Worm (Caenorhabditis elegans): Measurements from ENCODE around the gene srsx-13.

Gene srsx-13

DNA sequence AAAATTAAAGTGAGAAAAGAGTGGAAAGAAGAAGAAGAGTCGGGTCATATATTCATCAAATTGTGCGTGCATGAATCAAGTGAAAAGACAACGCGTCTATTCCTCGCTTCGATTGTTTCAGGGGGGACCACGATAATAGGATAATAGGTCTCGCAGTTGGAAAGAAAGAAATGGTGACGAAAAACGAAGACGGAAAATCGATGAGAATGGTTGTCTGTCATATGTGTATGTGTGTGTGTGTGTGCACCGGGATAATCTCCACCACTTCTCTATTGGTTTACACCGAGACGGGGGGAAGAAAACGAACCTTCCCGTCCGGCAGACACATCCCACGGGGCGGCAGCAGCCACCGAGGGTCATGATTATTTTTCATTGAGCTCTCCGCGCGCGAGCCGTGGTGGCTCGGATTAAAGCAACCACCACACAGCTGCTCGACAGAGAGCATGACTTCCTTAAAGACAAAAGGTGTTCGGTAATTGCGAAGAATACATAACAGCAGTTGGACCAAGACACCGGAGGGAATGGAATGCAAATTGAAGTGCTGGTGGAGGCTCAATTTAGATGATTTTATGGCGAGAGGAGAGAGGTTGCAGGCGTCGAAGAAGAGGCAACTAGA lies 18.9 kb downstream of the srsx-13 start:
- TF ChIP-seq B0310.2 (tag; optimal IDR thresholded peaks at IDR 0.05), result no peak
- TF ChIP-seq sea-1 (GFP tag; conservative IDR thresholded peaks at IDR 0.05), result no peak
- TF ChIP-seq hmg-4 (GFP tag; optimal IDR thresholded peaks at IDR 0.05), result peak; percentile 52
- TF ChIP-seq hnd-1 (tag; optimal IDR thresholded peaks at IDR 0.05), result no peak
- TF ChIP-seq flt-1 (GFP tag; IDR thresholded peaks at IDR 0.05), result no peak; the same call in 1 of the 2 replicates
- peak; percentile 78 for TF ChIP-seq scrt-1 (GFP tag; IDR thresholded peaks at IDR 0.05)
- no peak for TF ChIP-seq tbx-11 (GFP tag; IDR thresholded peaks at IDR 0.05)
- TF ChIP-seq ama-1 (optimal IDR thresholded peaks at IDR 0.05), result no peak
- peak; percentile 45 for TF ChIP-seq ceh-36 (tag; optimal IDR thresholded peaks at IDR 0.05)
- no peak for TF ChIP-seq tbx-37 (GFP tag; conservative IDR thresholded peaks at IDR 0.05)

- no peak for TF ChIP-seq hmbx-1 (tag; optimal IDR thresholded peaks at IDR 0.05)
- no peak for TF ChIP-seq ceh-13 (GFP tag; optimal IDR thresholded peaks at IDR 0.05)
- no peak for TF ChIP-seq hnd-1 (tag; optimal IDR thresholded peaks at IDR 0.05)
- TF ChIP-seq scrt-1 (GFP tag; IDR thresholded peaks at IDR 0.05), result no peak
- TF ChIP-seq tra-4 (tag; optimal IDR thresholded peaks at IDR 0.05), result no peak
- no peak for TF ChIP-seq flt-1 (GFP tag; IDR thresholded peaks at IDR 0.05)
- TF ChIP-seq F13C5.2 (tag; optimal IDR thresholded peaks at IDR 0.05), result no peak
- TF ChIP-seq tbx-11 (GFP tag; IDR thresholded peaks at IDR 0.05), result no peak
- TF ChIP-seq sea-1 (GFP tag; conservative IDR thresholded peaks at IDR 0.05), result no peak
- TF ChIP-seq hmg-4 (GFP tag; optimal IDR thresholded peaks at IDR 0.05), result no peak
- TF ChIP-seq pes-1 (GFP tag; IDR thresholded peaks at IDR 0.05), result no peak
Measured at ce11 chrV:4963606-4964005, 19.4 kb downstream of the srsx-13 start.

DNA sequence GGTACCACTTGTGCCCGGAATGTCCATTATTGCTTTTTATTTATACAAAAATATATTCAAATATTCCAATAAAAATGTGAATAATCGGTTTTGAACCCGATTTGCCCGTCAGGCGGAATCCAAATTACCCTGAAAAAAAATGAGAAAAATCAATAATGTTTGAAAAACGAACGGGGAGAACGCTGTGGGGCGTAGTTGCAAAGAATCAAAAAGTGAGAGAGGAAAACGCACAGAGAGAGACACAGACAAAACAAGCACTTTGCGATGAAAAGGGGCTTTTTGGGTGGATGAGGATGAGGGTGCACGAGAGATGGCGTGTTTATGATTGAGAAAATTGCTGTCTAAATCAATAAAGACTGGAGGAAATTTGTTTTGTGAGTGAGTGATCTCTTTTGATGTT lies 20.0 kb downstream of the srsx-13 start, which contains the start of gene tam-1:
tam-1 (minus strand) TSS at position 135 of the 400 bp plus-strand sequence.
- peak; percentile 39 for TF ChIP-seq F13C5.2 (tag; optimal IDR thresholded peaks at IDR 0.05)
- peak; percentile 30 for TF ChIP-seq hmg-4 (GFP tag; optimal IDR thresholded peaks at IDR 0.05)
- TF ChIP-seq tra-4 (tag; optimal IDR thresholded peaks at IDR 0.05), result no peak

- TF ChIP-seq scrt-1 (GFP tag; IDR thresholded peaks at IDR 0.05), result 0 out of 2 replicates have a peak, but pooled peaks have one; percentile 30
- TF ChIP-seq ets-7 (tag; optimal IDR thresholded peaks at IDR 0.05), result no peak
- no peak for TF ChIP-seq hmg-4 (GFP tag; optimal IDR thresholded peaks at IDR 0.05)
- TF ChIP-seq tbx-37 (GFP tag; conservative IDR thresholded peaks at IDR 0.05), result no peak
Measured at ce11 chrV:4960686-4961085, 22.3 kb downstream of the srsx-13 start.

ce11 chrV:4957619-4958018 lies 25.4 kb downstream of the srsx-13 start:
- TF ChIP-seq hmg-4 (GFP tag; optimal IDR thresholded peaks at IDR 0.05) (no peak), ceh-36 (tag; optimal IDR thresholded peaks at IDR 0.05) (peak; percentile 48), sea-1 (GFP tag; conservative IDR thresholded peaks at IDR 0.05) (no peak)

DNA sequence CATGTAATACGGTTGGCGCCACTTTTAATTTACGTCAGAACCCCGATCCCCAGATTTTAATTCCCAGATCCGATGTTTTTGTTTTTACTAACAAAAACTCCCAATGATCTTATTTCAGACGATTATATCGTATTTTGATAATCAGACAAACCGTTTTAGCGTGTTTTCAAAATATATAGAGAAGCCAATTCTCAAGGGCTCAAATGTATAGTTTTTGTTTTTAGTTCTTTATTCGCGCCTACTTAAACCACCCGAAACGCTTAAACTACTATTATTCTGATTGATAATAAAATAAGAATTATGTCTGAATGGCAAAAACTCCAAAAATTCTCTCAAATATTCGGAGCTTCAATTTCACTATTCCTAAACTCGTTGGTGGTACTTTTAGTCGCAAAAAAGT lies 26.5 kb downstream of the srsx-13 start, which contains the start of gene str-208:
str-208 (plus strand) TSS at position 301 of the 400 bp plus-strand sequence.
- TF ChIP-seq hmbx-1 (tag; optimal IDR thresholded peaks at IDR 0.05), result no peak
- TF ChIP-seq aly-1 (tag; optimal IDR thresholded peaks at IDR 0.05), result no peak
- TF ChIP-seq hnd-1 (tag; optimal IDR thresholded peaks at IDR 0.05), result no peak
- TF ChIP-seq pes-1 (GFP tag; IDR thresholded peaks at IDR 0.05), result no peak
- TF ChIP-seq ceh-36 (tag; optimal IDR thresholded peaks at IDR 0.05), result no peak

DNA sequence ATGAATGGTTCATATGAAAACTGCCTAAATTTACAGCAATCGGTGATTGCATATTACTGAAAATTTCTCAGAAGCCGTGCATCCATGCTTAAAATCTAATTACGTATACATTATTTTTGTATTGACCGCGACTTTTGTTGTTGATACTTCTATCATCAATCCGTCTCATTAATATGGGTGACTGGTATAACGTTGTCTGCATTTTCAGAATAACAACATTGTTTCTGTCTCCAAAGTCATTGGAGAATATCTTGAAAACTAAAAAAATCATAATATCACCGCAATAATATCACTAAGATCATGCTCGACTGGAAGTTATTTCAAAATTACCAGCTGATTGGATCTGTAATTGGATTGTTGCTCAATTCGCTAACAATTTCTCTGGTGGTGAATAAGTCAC lies 31.6 kb downstream of the srsx-13 start, which contains the start of gene str-207:
str-207 (plus strand) TSS at position 301 of the 400 bp plus-strand sequence.
- TF ChIP-seq hmg-4 (GFP tag; optimal IDR thresholded peaks at IDR 0.05), result no peak
- TF ChIP-seq aly-1 (tag; optimal IDR thresholded peaks at IDR 0.05), result no peak
- TF ChIP-seq pes-1 (GFP tag; IDR thresholded peaks at IDR 0.05), result no peak
- TF ChIP-seq ceh-36 (tag; optimal IDR thresholded peaks at IDR 0.05), result no peak
- no peak for TF ChIP-seq tbx-11 (GFP tag; IDR thresholded peaks at IDR 0.05)
- TF ChIP-seq ceh-13 (GFP tag; optimal IDR thresholded peaks at IDR 0.05), result no peak
- no peak for TF ChIP-seq sea-1 (GFP tag; conservative IDR thresholded peaks at IDR 0.05)

DNA sequence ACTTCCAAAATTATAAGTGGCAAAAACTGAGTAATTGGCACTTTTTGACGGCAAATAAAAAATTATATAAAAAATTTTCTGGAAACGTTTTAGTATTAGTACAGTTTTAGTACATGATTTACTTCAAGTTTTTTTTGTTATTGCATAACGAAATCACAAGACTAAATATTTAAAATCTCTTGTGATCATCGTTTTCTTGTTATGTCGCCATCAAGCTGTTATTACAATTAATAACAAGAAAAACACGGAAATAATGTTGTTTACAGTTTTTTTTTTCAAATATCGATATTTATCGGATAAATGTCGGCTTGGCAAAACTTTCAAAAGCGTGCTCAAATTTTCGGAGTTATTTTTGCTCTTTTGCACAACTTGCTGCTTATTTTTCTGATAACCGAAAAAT lies 34.4 kb downstream of the srsx-13 start, which contains the start of gene str-209:
str-209 (plus strand) TSS at position 301 of the 400 bp plus-strand sequence.
- TF ChIP-seq flt-1 (GFP tag; IDR thresholded peaks at IDR 0.05) (no peak), aly-1 (tag; optimal IDR thresholded peaks at IDR 0.05) (no peak), scrt-1 (GFP tag; IDR thresholded peaks at IDR 0.05) (no peak), tbx-37 (GFP tag; conservative IDR thresholded peaks at IDR 0.05) (no peak), ets-7 (tag; optimal IDR thresholded peaks at IDR 0.05) (no peak), F13C5.2 (tag; optimal IDR thresholded peaks at IDR 0.05) (no peak), B0310.2 (tag; optimal IDR thresholded peaks at IDR 0.05) (no peak), ama-1 (optimal IDR thresholded peaks at IDR 0.05) (no peak), ceh-36 (tag; optimal IDR thresholded peaks at IDR 0.05) (no peak), hmg-4 (GFP tag; optimal IDR thresholded peaks at IDR 0.05) (no peak), sea-1 (GFP tag; conservative IDR thresholded peaks at IDR 0.05) (no peak), hnd-1 (tag; optimal IDR thresholded peaks at IDR 0.05) (no peak), tbx-11 (GFP tag; IDR thresholded peaks at IDR 0.05) (no peak), pes-1 (GFP tag; IDR thresholded peaks at IDR 0.05) (no peak), ceh-13 (GFP tag; optimal IDR thresholded peaks at IDR 0.05) (no peak), hmbx-1 (tag; optimal IDR thresholded peaks at IDR 0.05) (no peak), tra-4 (tag; optimal IDR thresholded peaks at IDR 0.05) (no peak)

- no peak for TF ChIP-seq F13C5.2 (tag; optimal IDR thresholded peaks at IDR 0.05)
- TF ChIP-seq hmbx-1 (tag; optimal IDR thresholded peaks at IDR 0.05), result no peak
- TF ChIP-seq ceh-13 (GFP tag; optimal IDR thresholded peaks at IDR 0.05), result no peak
- no peak for TF ChIP-seq flt-1 (GFP tag; IDR thresholded peaks at IDR 0.05)
- TF ChIP-seq B0310.2 (tag; optimal IDR thresholded peaks at IDR 0.05), result no peak
- no peak for TF ChIP-seq scrt-1 (GFP tag; IDR thresholded peaks at IDR 0.05)
Measured at ce11 chrV:4944219-4944618, 38.8 kb downstream of the srsx-13 start, which contains the start of gene str-211. TSS of gene str-211 (minus strand) at chrV:4944319.
